Worm (Caenorhabditis elegans) whole organism, late embryonic: ENCODE results near the gene clec-48.

Experiments
- ceh-18 ChIP-seq: sonication (generic microtip); optimal IDR thresholded peaks from 2 replicates; lab custom pipeline; 2016; ENCODE audit warnings: missing genetic modification characterization, missing compliant biosample characterization
- ceh-6 ChIP-seq: fragments of 200-800 bp; sonication (Bioruptor generic); optimal IDR thresholded peaks from 2 replicates; lab custom pipeline; 2018; ENCODE audit warnings: mild to moderate bottlenecking, missing genetic modification characterization, missing compliant biosample characterization
- fkh-10 ChIP-seq: fragments of 150-350 bp; optimal IDR thresholded peaks from 2 replicates; lab custom pipeline; 2014; ENCODE audit warnings: missing biosample characterization, missing genetic modification reagents, missing genetic modification characterization
- lin-11 ChIP-seq: fragments of 200-800 bp; sonication (Bioruptor generic); optimal IDR thresholded peaks from 2 replicates; lab custom pipeline; 2018; ENCODE audit warnings: mild to moderate bottlenecking, missing genetic modification characterization, missing compliant biosample characterization
- nhr-11 ChIP-seq: fragments of 150-350 bp; optimal IDR thresholded peaks from 2 replicates; lab custom pipeline; 2014; ENCODE audit warnings: missing biosample characterization, missing genetic modification characterization
- pag-3 ChIP-seq: sonication (generic microtip); optimal IDR thresholded peaks from 2 replicates; lab custom pipeline; 2016; ENCODE audit warnings: missing compliant biosample characterization, missing genetic modification characterization, borderline replicate concordance
- pha-2 ChIP-seq: sonication (generic microtip); optimal IDR thresholded peaks from 2 replicates; lab custom pipeline; 2017; ENCODE audit warnings: mild to moderate bottlenecking, missing genetic modification characterization, missing compliant biosample characterization
- pha-4 ChIP-seq: fragments of 150-350 bp; optimal IDR thresholded peaks from 2 replicates; lab custom pipeline; 2018; ENCODE audit warnings: missing biosample characterization, missing genetic modification reagents, missing genetic modification characterization
- pqm-1 ChIP-seq: sonication (generic microtip); optimal IDR thresholded peaks from 2 replicates; lab custom pipeline; 2016; ENCODE audit warnings: missing genetic modification characterization, missing compliant biosample characterization
- rnt-1 ChIP-seq: sonication (generic microtip); optimal IDR thresholded peaks from 2 replicates; lab custom pipeline; 2016; ENCODE audit warnings: missing genetic modification characterization, missing compliant biosample characterization

ce11 chrV:18137679-18138078 is 20.1 kb upstream of the clec-48 start:
- no peak for TF ChIP-seq lin-11
- no peak for TF ChIP-seq pag-3 (tag; lab: Kevin White, UChicago)
- TF ChIP-seq rnt-1 (tag; lab: Kevin White, UChicago) = no peak
- no peak for TF ChIP-seq nhr-11 (tag; lab: Kevin White, UChicago)
- TF ChIP-seq pha-2 (tag; lab: Kevin White, UChicago) = no peak
- TF ChIP-seq ceh-18 (tag; lab: Kevin White, UChicago) = no peak
- TF ChIP-seq pha-4 (tag; lab: Kevin White, UChicago) = no peak
- TF ChIP-seq ceh-6 (GFP tag; lab: Kevin White, UChicago) = no peak
- no peak for TF ChIP-seq pqm-1 (tag; lab: Kevin White, UChicago)
- TF ChIP-seq fkh-10 = no peak
